Fruit fly (Drosophila melanogaster) whole organism, prepupa: ENCODE results near the gene Con.

ENCODE experiments used
- CG10631 ChIP-seq: fragments of 200-800 bp; sonication (Bioruptor generic); optimal IDR thresholded peaks from 2 replicates; lab custom pipeline; 2016; ENCODE audit warnings: missing biosample characterization, missing genetic modification characterization
- OdsH ChIP-seq: fragments of 200-800 bp; sonication (Bioruptor generic); optimal IDR thresholded peaks from 3 replicates; lab custom pipeline; 2016; ENCODE audit warnings: missing biosample characterization, missing genetic modification characterization
- eg ChIP-seq: fragments of 200-800 bp; sonication (Bioruptor generic); IDR thresholded peaks from 3 replicates; pipeline ENCODE4 v1.3.6; 2022; ENCODE audit warnings: missing biosample characterization, missing genetic modification characterization
- spab ChIP-seq: fragments of 200-800 bp; sonication (Bioruptor generic); optimal IDR thresholded peaks from 2 replicates; lab custom pipeline; 2017; ENCODE audit warnings: missing biosample characterization, mild to moderate bottlenecking, missing genetic modification characterization, missing genetic modification reagents

- TF ChIP-seq CG10631 (GFP tag; lab: Kevin White, UChicago) (no peak), OdsH (no peak), eg (GFP tag; lab: Robert Waterston, UW) (no peak), spab (GFP tag; lab: Kevin White, UChicago) (no peak)
Observed at dm6 chr3L:4910068-4910467, 168.8 kb downstream of the Con start, which contains the start of gene Rh50.
